Worm (Caenorhabditis elegans): ENCODE results near the gene Y105C5B.18.

Gene Y105C5B.18

DNA sequence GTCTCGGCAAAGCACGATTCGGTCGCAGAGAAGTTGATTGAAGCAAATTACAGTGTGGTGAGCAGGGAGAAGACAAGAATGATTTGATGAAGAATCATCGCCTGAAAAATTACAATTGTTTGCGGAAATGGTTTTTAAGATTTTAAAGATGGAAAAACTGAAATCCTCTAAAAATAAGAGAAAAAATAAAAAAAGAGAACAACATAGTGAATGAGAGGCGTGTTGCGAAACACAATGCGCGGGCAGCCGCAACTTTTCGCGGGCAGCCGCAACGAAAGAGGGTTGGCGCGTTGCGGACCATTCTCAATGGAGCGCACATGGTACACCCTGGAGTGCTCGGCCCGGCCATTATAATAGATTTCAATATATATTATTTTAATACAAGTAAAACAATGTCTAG lies 30.1 kb downstream of the Y105C5B.18 start, which contains the start of gene Y105C5B.20:
Gene Y105C5B.20, minus strand, starts transcription at position 101 of the 400 bp plus-strand sequence.
- TF ChIP-seq hlh-30 (tag; optimal IDR thresholded peaks at IDR 0.05; ENCODE audit: insufficient read depth) (no peak), ahr-1 (tag; optimal IDR thresholded peaks at IDR 0.05) (no peak), ceh-2 (tag; optimal IDR thresholded peaks at IDR 0.05) (no peak), odd-2 (tag; optimal IDR thresholded peaks at IDR 0.05) (no peak), pha-2 (tag; optimal IDR thresholded peaks at IDR 0.05) (no peak), ztf-16 (tag; optimal IDR thresholded peaks at IDR 0.05) (no peak), fkh-10 (GFP tag; optimal IDR thresholded peaks at IDR 0.05) (no peak), dmd-4 (tag; optimal IDR thresholded peaks at IDR 0.05; ENCODE audit: borderline replicate concordance) (no peak), pag-3 (tag; optimal IDR thresholded peaks at IDR 0.05; ENCODE audit: borderline replicate concordance) (no peak), gmeb-2 (tag; optimal IDR thresholded peaks at IDR 0.05) (no peak), ceh-48 (tag; optimal IDR thresholded peaks at IDR 0.05) (no peak), hlh-6 (tag; optimal IDR thresholded peaks at IDR 0.05) (no peak), ceh-6 (GFP tag; optimal IDR thresholded peaks at IDR 0.05) (no peak), ceh-24 (tag; optimal IDR thresholded peaks at IDR 0.05) (no peak), madf-2 (tag; optimal IDR thresholded peaks at IDR 0.05) (no peak), elt-2 (tag; optimal IDR thresholded peaks at IDR 0.05) (no peak), lin-11 (tag; optimal IDR thresholded peaks at IDR 0.05) (no peak)

DNA sequence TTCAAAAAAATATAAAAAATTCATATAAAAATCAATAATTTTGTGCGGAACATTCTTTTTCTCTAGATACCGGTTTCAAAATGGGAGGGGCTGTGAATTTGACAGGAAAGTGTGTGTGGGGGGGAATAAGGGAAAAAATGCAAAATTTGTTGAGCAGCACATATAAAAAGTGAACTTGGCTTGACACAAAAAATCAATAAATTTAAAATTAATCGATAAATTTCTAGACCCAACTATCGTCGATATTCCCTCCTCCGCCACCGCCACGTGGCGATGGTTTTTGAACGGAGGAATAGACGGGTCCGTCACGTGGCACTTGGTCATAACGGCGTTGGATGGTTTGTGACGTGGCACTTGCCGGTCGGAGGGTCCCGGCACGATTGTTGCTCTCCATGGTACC lies 33.5 kb downstream of the Y105C5B.18 start:
- peak; percentile 7 for TF ChIP-seq ceh-48 (tag; optimal IDR thresholded peaks at IDR 0.05)
- TF ChIP-seq nhr-232 (tag; optimal IDR thresholded peaks at IDR 0.05): no peak

DNA sequence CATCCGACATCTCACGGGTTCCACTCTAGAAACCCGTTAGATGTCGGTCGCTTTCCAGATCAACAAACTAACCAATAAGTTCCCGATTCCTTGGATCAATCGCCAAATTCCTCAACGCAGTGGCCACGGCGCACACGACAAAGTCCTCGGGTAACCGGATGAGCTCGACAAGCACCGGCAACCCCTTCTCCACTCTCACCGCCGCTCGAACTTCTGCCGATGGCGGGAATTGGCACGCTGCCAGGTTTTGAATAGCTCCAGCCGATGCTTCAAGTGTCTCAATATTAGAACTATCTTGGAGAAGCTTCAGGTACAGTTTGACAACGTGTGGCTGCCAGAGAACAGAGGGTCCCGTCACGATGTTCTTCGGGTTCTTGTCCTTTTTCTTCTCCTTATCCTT lies 35.3 kb downstream of the Y105C5B.18 start:
- TF ChIP-seq sdc-2 (tag; optimal IDR thresholded peaks at IDR 0.05): no peak
- TF ChIP-seq pros-1 (tag; optimal IDR thresholded peaks at IDR 0.05): no peak
- no peak for TF ChIP-seq ceh-31 (tag; optimal IDR thresholded peaks at IDR 0.05)
- no peak for TF ChIP-seq syd-9 (tag; optimal IDR thresholded peaks at IDR 0.05)
- TF ChIP-seq dve-1 (tag; optimal IDR thresholded peaks at IDR 0.05): no peak
- no peak for TF ChIP-seq pqm-1 (tag; optimal IDR thresholded peaks at IDR 0.05)
- no peak for TF ChIP-seq fkh-6 (tag; optimal IDR thresholded peaks at IDR 0.05)
- TF ChIP-seq elt-4 (tag; optimal IDR thresholded peaks at IDR 0.05): no peak
- no peak for TF ChIP-seq fkh-10 (GFP tag; optimal IDR thresholded peaks at IDR 0.05)

ce11 chrIV:16001058-16001457 lies 36.7 kb downstream of the Y105C5B.18 start:
- TF ChIP-seq ztf-16 (tag; optimal IDR thresholded peaks at IDR 0.05): no peak
- no peak for TF ChIP-seq gmeb-2 (tag; optimal IDR thresholded peaks at IDR 0.05)
- TF ChIP-seq sox-4 (tag; optimal IDR thresholded peaks at IDR 0.05): no peak
- TF ChIP-seq pqm-1 (tag; optimal IDR thresholded peaks at IDR 0.05): no peak
- no peak for TF ChIP-seq che-1 (tag; optimal IDR thresholded peaks at IDR 0.05)
- TF ChIP-seq ceh-22 (tag; optimal IDR thresholded peaks at IDR 0.05): no peak
- no peak for TF ChIP-seq sox-2 (GFP tag; IDR thresholded peaks at IDR 0.05)

ce11 chrIV:16005472-16005871 lies 41.1 kb downstream of the Y105C5B.18 start:
- TF ChIP-seq ama-1 (optimal IDR thresholded peaks at IDR 0.05) (no peak), pqm-1 (tag; optimal IDR thresholded peaks at IDR 0.05) (no peak), ceh-19 (GFP tag; optimal IDR thresholded peaks at IDR 0.05) (no peak), hlh-13 (GFP tag; optimal IDR thresholded peaks at IDR 0.05) (no peak), unc-86 (tag; optimal IDR thresholded peaks at IDR 0.05) (no peak), ceh-22 (tag; optimal IDR thresholded peaks at IDR 0.05) (no peak), lim-6 (tag; optimal IDR thresholded peaks at IDR 0.05) (no peak), pag-3 (tag; optimal IDR thresholded peaks at IDR 0.05; ENCODE audit: borderline replicate concordance) (no peak), ceh-34 (tag; optimal IDR thresholded peaks at IDR 0.05) (no peak), K09A11.1 (tag; optimal IDR thresholded peaks at IDR 0.05; ENCODE audit: insufficient read depth) (no peak), hlh-30 (tag; optimal IDR thresholded peaks at IDR 0.05; ENCODE audit: insufficient read depth) (no peak), pha-4 (tag; optimal IDR thresholded peaks at IDR 0.05) (no peak), tbx-7 (tag; optimal IDR thresholded peaks at IDR 0.05) (no peak), pat-9 (tag; optimal IDR thresholded peaks at IDR 0.05) (no peak), ceh-31 (tag; optimal IDR thresholded peaks at IDR 0.05) (no peak), K02D7.2 (tag; optimal IDR thresholded peaks at IDR 0.05) (no peak)
